Worm (Caenorhabditis elegans) whole organism, mixed stage, embryonic: Measurements from ENCODE around the gene R11D1.1.

Experiments
- blmp-1 ChIP-seq: fragments of 150-350 bp; optimal IDR thresholded peaks from 2 replicates; lab custom pipeline; 2014; ENCODE audit warnings: missing biosample characterization, missing genetic modification characterization
- ceh-39 ChIP-seq: fragments of 150-350 bp; optimal IDR thresholded peaks from 2 replicates; lab custom pipeline; 2014; ENCODE audit warnings: missing biosample characterization, missing genetic modification characterization
- ceh-43 ChIP-seq: fragments of 200-800 bp; sonication (Bioruptor generic); optimal IDR thresholded peaks from 2 replicates; lab custom pipeline; 2018; ENCODE audit warnings: mild to moderate bottlenecking, missing genetic modification characterization, moderate library complexity, missing compliant biosample characterization
- ceh-83 ChIP-seq: fragments of 200-800 bp; sonication (Bioruptor generic); optimal IDR thresholded peaks from 2 replicates; lab custom pipeline; 2018; ENCODE audit warnings: mild to moderate bottlenecking, missing genetic modification characterization, missing compliant biosample characterization
- ces-1 ChIP-seq: fragments of 150-350 bp; optimal IDR thresholded peaks from 2 replicates; lab custom pipeline; 2014; ENCODE audit warnings: missing biosample characterization, missing genetic modification reagents, missing genetic modification characterization
- drap-1 ChIP-seq: fragments of 200-800 bp; sonication (Bioruptor generic); optimal IDR thresholded peaks from 3 replicates; lab custom pipeline; 2018; ENCODE audit warnings: mild to moderate bottlenecking, missing genetic modification characterization, missing compliant biosample characterization
- elt-1 ChIP-seq: sonication (generic microtip); optimal IDR thresholded peaks from 2 replicates; lab custom pipeline; 2017; ENCODE audit warnings: missing genetic modification characterization, mild to moderate bottlenecking, missing compliant biosample characterization, antibody characterized with exemption, moderate library complexity, borderline replicate concordance; ENCODE audit not compliant: insufficient read depth
- elt-3 ChIP-seq: fragments of 150-350 bp; optimal IDR thresholded peaks from 2 replicates; lab custom pipeline; 2014; ENCODE audit warnings: missing biosample characterization, missing genetic modification characterization
- flh-1 ChIP-seq: fragments of 200-800 bp; sonication (Bioruptor generic); optimal IDR thresholded peaks from 2 replicates; lab custom pipeline; 2018; ENCODE audit warnings: mild to moderate bottlenecking, missing genetic modification characterization, moderate library complexity, missing compliant biosample characterization
- ham-2 ChIP-seq: fragments of 200-800 bp; sonication (Bioruptor generic); optimal IDR thresholded peaks from 2 replicates; lab custom pipeline; 2018; ENCODE audit warnings: mild to moderate bottlenecking, missing genetic modification characterization, missing compliant biosample characterization
- hlh-1 ChIP-seq: fragments of 150-350 bp; optimal IDR thresholded peaks from 2 replicates; lab custom pipeline; 2014; ENCODE audit warnings: missing biosample characterization, missing genetic modification reagents, missing genetic modification characterization
- lin-13 ChIP-seq: fragments of 150-350 bp; optimal IDR thresholded peaks from 2 replicates; lab custom pipeline; 2014; ENCODE audit warnings: missing biosample characterization, missing genetic modification characterization
- lin-32 ChIP-seq: fragments of 200-800 bp; sonication (Bioruptor generic); optimal IDR thresholded peaks from 2 replicates; lab custom pipeline; 2018; ENCODE audit warnings: mild to moderate bottlenecking, missing genetic modification characterization, missing compliant biosample characterization
- lsy-2 ChIP-seq: fragments of 150-350 bp; optimal IDR thresholded peaks from 2 replicates; lab custom pipeline; 2014; ENCODE audit warnings: missing biosample characterization, missing genetic modification characterization
- mab-5 ChIP-seq: fragments of 150-350 bp; optimal IDR thresholded peaks from 2 replicates; lab custom pipeline; 2014; ENCODE audit warnings: missing biosample characterization, missing genetic modification characterization
- mep-1 ChIP-seq: fragments of 150-350 bp; optimal IDR thresholded peaks from 2 replicates; lab custom pipeline; 2017; ENCODE audit warnings: missing biosample characterization, missing genetic modification reagents, missing genetic modification characterization, inconsistent platforms
- mls-2 ChIP-seq: sonication (generic microtip); optimal IDR thresholded peaks from 2 replicates; lab custom pipeline; 2016; ENCODE audit warnings: mild to moderate bottlenecking, missing genetic modification characterization, moderate library complexity, missing compliant biosample characterization
- nhr-12 ChIP-seq: fragments of 150-350 bp; optimal IDR thresholded peaks from 2 replicates; lab custom pipeline; 2014; ENCODE audit warnings: missing biosample characterization, missing genetic modification characterization
- nhr-2 ChIP-seq: fragments of 150-350 bp; optimal IDR thresholded peaks from 2 replicates; lab custom pipeline; 2014; ENCODE audit warnings: missing biosample characterization, missing genetic modification characterization
- nhr-237 ChIP-seq: fragments of 150-350 bp; optimal IDR thresholded peaks from 2 replicates; lab custom pipeline; 2014; ENCODE audit warnings: missing biosample characterization, missing genetic modification characterization
- nhr-28 ChIP-seq: fragments of 150-350 bp; optimal IDR thresholded peaks from 2 replicates; lab custom pipeline; 2014; ENCODE audit warnings: missing biosample characterization, missing genetic modification characterization
- nhr-76 ChIP-seq: sonication (generic microtip); optimal IDR thresholded peaks from 2 replicates; lab custom pipeline; 2017; ENCODE audit warnings: missing biosample characterization, missing genetic modification characterization
- sem-2 ChIP-seq: fragments of 200-800 bp; sonication (Bioruptor generic); optimal IDR thresholded peaks from 2 replicates; lab custom pipeline; 2018; ENCODE audit warnings: mild to moderate bottlenecking, missing genetic modification characterization, missing compliant biosample characterization
- snpc-4 ChIP-seq: fragments of 150-350 bp; optimal IDR thresholded peaks from 2 replicates; lab custom pipeline; 2014; ENCODE audit warnings: missing biosample characterization, missing genetic modification characterization
- sptf-1 ChIP-seq: sonication (generic microtip); optimal IDR thresholded peaks from 2 replicates; lab custom pipeline; 2017; ENCODE audit warnings: mild to moderate bottlenecking, missing genetic modification characterization, moderate library complexity, missing compliant biosample characterization
- tbx-8 ChIP-seq: fragments of 200-800 bp; sonication (Bioruptor generic); optimal IDR thresholded peaks from 2 replicates; lab custom pipeline; 2018; ENCODE audit warnings: mild to moderate bottlenecking, missing genetic modification characterization, moderate library complexity, missing compliant biosample characterization
- unc-120 ChIP-seq: sonication (generic microtip); optimal IDR thresholded peaks from 2 replicates; lab custom pipeline; 2017; ENCODE audit warnings: missing genetic modification characterization, missing compliant biosample characterization; ENCODE audit not compliant: poor library complexity, severe bottlenecking
- unc-39 ChIP-seq: fragments of 150-350 bp; optimal IDR thresholded peaks from 2 replicates; lab custom pipeline; 2014; ENCODE audit warnings: missing biosample characterization, missing genetic modification characterization
- unc-62 ChIP-seq: fragments of 150-350 bp; optimal IDR thresholded peaks from 2 replicates; lab custom pipeline; 2014; ENCODE audit warnings: missing biosample characterization, missing genetic modification reagents, missing genetic modification characterization
- zip-8 ChIP-seq: fragments of 150-350 bp; optimal IDR thresholded peaks from 2 replicates; lab custom pipeline; 2014; ENCODE audit warnings: missing biosample characterization, missing genetic modification characterization
- ztf-11 ChIP-seq: fragments of 150-350 bp; optimal IDR thresholded peaks from 2 replicates; lab custom pipeline; 2014; ENCODE audit warnings: missing biosample characterization, missing genetic modification characterization

R11D1.1 gene

DNA sequence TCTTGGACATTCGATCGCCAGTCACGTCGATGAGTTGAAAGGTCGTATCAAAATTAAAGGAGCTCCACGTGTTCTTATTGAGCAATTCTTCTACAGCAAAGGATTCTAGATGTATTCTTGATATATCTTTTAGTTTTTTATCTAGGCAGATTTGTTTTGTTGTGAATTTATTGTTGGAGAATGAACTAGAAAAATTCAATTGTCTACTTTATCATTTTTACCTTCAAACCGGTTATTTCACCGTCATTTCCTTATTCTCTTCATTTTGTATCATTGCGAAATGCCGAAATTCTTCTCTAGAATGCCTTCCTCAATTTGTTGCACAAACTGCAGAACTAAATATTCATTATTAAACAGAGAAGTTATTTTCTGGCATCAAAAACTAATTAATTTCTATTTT, 25.0 kb downstream of the R11D1.1 start, which contains the start of gene R11D1.10:
Gene R11D1.10, plus strand, starts transcription at position 301 of the 400 bp plus-strand sequence.
- TF ChIP-seq snpc-4 = no peak
- no peak for TF ChIP-seq zip-8 (tag; lab: Kevin White, UChicago)
- TF ChIP-seq ham-2 = no peak
- no peak for TF ChIP-seq nhr-28 (tag; lab: Kevin White, UChicago)
- TF ChIP-seq mls-2 (tag; lab: Kevin White, UChicago) = no peak
- TF ChIP-seq lsy-2 (tag; lab: Kevin White, UChicago) = no peak
- no peak for TF ChIP-seq mep-1 (tag; lab: Kevin White, UChicago)
- no peak for TF ChIP-seq ceh-83 (GFP tag; lab: Kevin White, UChicago)
- no peak for TF ChIP-seq ceh-39 (tag; lab: Kevin White, UChicago)
- TF ChIP-seq hlh-1 (tag; lab: Kevin White, UChicago) = no peak
- TF ChIP-seq drap-1 (GFP tag; lab: Kevin White, UChicago) = no peak
- no peak for TF ChIP-seq blmp-1 (tag; lab: Kevin White, UChicago)
- no peak for TF ChIP-seq ztf-11
- TF ChIP-seq ces-1 (GFP tag; lab: Kevin White, UChicago) = no peak
- TF ChIP-seq, all 35 proteins: peak for 0

ce11 chrV:12732734-12733133, 28.6 kb downstream of the R11D1.1 start:
- TF ChIP-seq nhr-76 (tag; lab: Kevin White, UChicago) (no peak), ceh-39 (tag; lab: Kevin White, UChicago) (no peak), unc-62 (no peak), sptf-1 (tag; lab: Kevin White, UChicago) (no peak), lin-13 (tag; lab: Kevin White, UChicago) (no peak), elt-3 (tag; lab: Kevin White, UChicago) (no peak), elt-1 (tag; lab: Kevin White, UChicago) (no peak), nhr-28 (tag; lab: Kevin White, UChicago) (no peak), sem-2 (GFP tag; lab: Kevin White, UChicago) (no peak), mep-1 (tag; lab: Kevin White, UChicago) (no peak), snpc-4 (no peak), zip-8 (tag; lab: Kevin White, UChicago) (no peak)

DNA sequence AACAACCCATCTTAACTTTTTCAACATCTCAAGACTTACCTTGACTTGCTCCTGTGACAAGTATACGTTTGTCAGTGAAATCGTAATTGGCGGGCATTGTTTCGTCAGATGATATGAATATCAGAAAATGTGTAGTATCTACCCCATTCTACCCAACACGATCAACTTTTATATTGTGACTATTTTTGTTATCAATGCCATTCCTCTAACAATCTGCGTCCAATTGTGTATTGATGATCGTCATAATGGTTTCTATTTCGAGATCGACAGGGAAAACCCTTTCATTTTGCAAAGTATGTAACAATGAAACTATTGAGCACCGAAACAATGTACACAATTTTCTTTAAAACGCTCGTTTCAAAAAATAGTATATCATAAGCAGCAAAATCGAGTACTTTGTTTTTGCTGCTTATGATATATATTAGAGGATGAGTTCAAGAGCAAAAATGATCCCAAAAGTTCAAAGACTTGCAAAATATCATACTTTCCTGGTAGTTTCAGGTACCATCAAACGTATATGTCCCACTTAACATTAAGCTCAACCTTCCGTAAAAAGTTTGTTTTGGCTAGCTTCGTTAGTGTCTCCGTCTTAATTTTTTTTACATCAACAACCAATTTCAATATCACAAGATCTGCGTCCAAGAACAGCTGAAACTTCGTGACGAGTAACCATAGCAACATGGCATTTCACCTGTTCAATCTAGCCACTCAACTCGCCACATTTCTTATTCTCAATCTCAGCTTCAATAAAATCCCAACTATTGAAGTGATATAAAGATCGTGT, 29.5 kb downstream of the R11D1.1 start, which contains the start of the genes dhs-21 and xbx-9:
Gene dhs-21, minus strand, starts transcription at position 181 of the 784 bp plus-strand sequence.
Gene xbx-9, plus strand, starts transcription at position 734 of the 784 bp plus-strand sequence.
- TF ChIP-seq tbx-8 (GFP tag; lab: Kevin White, UChicago) = no peak
- no peak for TF ChIP-seq lin-32
- no peak for TF ChIP-seq nhr-12
- no peak for TF ChIP-seq mls-2 (tag; lab: Kevin White, UChicago)
- no peak for TF ChIP-seq lin-13 (tag; lab: Kevin White, UChicago)
- TF ChIP-seq flh-1 (GFP tag; lab: Kevin White, UChicago) = no peak
- TF ChIP-seq zip-8 (tag; lab: Kevin White, UChicago) = no peak
- no peak for TF ChIP-seq nhr-28 (tag; lab: Kevin White, UChicago)
- TF ChIP-seq elt-1 (tag; lab: Kevin White, UChicago) = no peak
- TF ChIP-seq unc-120 (tag; lab: Kevin White, UChicago) = no peak
- no peak for TF ChIP-seq ztf-11
- TF ChIP-seq nhr-2 (tag; lab: Kevin White, UChicago) = no peak
- no peak for TF ChIP-seq ceh-43 (GFP tag; lab: Kevin White, UChicago)
- no peak for TF ChIP-seq hlh-1 (tag; lab: Kevin White, UChicago)
- no peak for TF ChIP-seq unc-62
- TF ChIP-seq lsy-2 (tag; lab: Kevin White, UChicago) = no peak
- TF ChIP-seq ceh-39 (tag; lab: Kevin White, UChicago) = no peak
- no peak for TF ChIP-seq sem-2 (GFP tag; lab: Kevin White, UChicago)
- no peak for TF ChIP-seq mab-5 (tag; lab: Kevin White, UChicago)
- no peak for TF ChIP-seq nhr-237 (tag; lab: Kevin White, UChicago)

ce11 chrV:12736166-12736753, 32.1 kb downstream of the R11D1.1 start, which contains the start of gene cky-1:
cky-1 (plus strand) TSS chrV:12736703.
- no peak for TF ChIP-seq ces-1 (GFP tag; lab: Kevin White, UChicago)
- TF ChIP-seq unc-62 = no peak
- peak; percentile 26 for TF ChIP-seq ham-2
- no peak for TF ChIP-seq mab-5 (tag; lab: Kevin White, UChicago)
- TF ChIP-seq unc-39 (tag; lab: Kevin White, UChicago) = no peak
- peak; percentile 32 for TF ChIP-seq zip-8 (tag; lab: Kevin White, UChicago)
- no peak for TF ChIP-seq elt-3 (tag; lab: Kevin White, UChicago)
- no peak for TF ChIP-seq snpc-4
- no peak for TF ChIP-seq nhr-28 (tag; lab: Kevin White, UChicago)
